Worm (Caenorhabditis elegans) whole organism, L1 larva: ENCODE results near the gene srx-118.

Source experiments
- C16A3.4 ChIP-seq: fragments of 150-350 bp; optimal IDR thresholded peaks from 2 replicates; lab custom pipeline; 2014; ENCODE audit warnings: missing biosample characterization, missing genetic modification characterization
- C34B4.2 ChIP-seq: sonication (generic microtip); optimal IDR thresholded peaks from 2 replicates; lab custom pipeline; 2017; ENCODE audit warnings: mild to moderate bottlenecking, missing genetic modification characterization, missing compliant biosample characterization
- F16B12.6 ChIP-seq: fragments of 150-350 bp; optimal IDR thresholded peaks from 2 replicates; lab custom pipeline; 2014; ENCODE audit warnings: missing biosample characterization, missing genetic modification characterization
- Y116A8C.19 ChIP-seq: sonication (generic microtip); optimal IDR thresholded peaks from 2 replicates; lab custom pipeline; 2016; ENCODE audit warnings: missing compliant biosample characterization, missing genetic modification characterization, borderline replicate concordance
- aha-1 ChIP-seq: fragments of 150-350 bp; optimal IDR thresholded peaks from 2 replicates; lab custom pipeline; 2014; ENCODE audit warnings: missing biosample characterization, missing genetic modification characterization
- alr-1 ChIP-seq: fragments of 200-800 bp; sonication (Bioruptor generic); optimal IDR thresholded peaks from 2 replicates; lab custom pipeline; 2018; ENCODE audit warnings: borderline replicate concordance, mild to moderate bottlenecking, missing genetic modification characterization, missing compliant biosample characterization
- ama-1 ChIP-seq: fragments of 150-350 bp; optimal IDR thresholded peaks from 2 replicates; lab custom pipeline; 2014
- ceh-63 ChIP-seq: fragments of 200-800 bp; sonication (Bioruptor generic); optimal IDR thresholded peaks from 2 replicates; lab custom pipeline; 2018; ENCODE audit warnings: mild to moderate bottlenecking, missing genetic modification characterization, missing compliant biosample characterization
- ceh-8 ChIP-seq: fragments of 200-800 bp; sonication (Bioruptor generic); optimal IDR thresholded peaks from 2 replicates; lab custom pipeline; 2018; ENCODE audit warnings: mild to moderate bottlenecking, missing genetic modification characterization, moderate library complexity, missing compliant biosample characterization
- ceh-88 ChIP-seq: fragments of 200-800 bp; sonication (Bioruptor generic); IDR thresholded peaks from 2 replicates; pipeline ENCODE4 v1.3.6; 2022; ENCODE audit warnings: missing genetic modification characterization, missing compliant biosample characterization
- ces-1 ChIP-seq: fragments of 150-350 bp; optimal IDR thresholded peaks from 2 replicates; lab custom pipeline; 2014; ENCODE audit warnings: missing biosample characterization, missing genetic modification reagents, missing genetic modification characterization
- dsc-1 ChIP-seq: sonication (generic microtip); optimal IDR thresholded peaks from 2 replicates; lab custom pipeline; 2016; ENCODE audit warnings: mild to moderate bottlenecking, missing genetic modification characterization, missing compliant biosample characterization
- efl-3 ChIP-seq: fragments of 200-800 bp; sonication (Bioruptor generic); optimal IDR thresholded peaks from 2 replicates; lab custom pipeline; 2018; ENCODE audit warnings: mild to moderate bottlenecking, missing genetic modification characterization, missing compliant biosample characterization
- egl-27 ChIP-seq, 2 experiments: fragments of 150-350 bp in 1 of 2; sonication (generic microtip); optimal IDR thresholded peaks; 3 replicates each; lab custom pipeline; 2017 to 2018; ENCODE audit warnings: missing biosample characterization in 2 of 2, missing genetic modification characterization in 2 of 2, missing genetic modification reagents in 2 of 2
- elt-3 ChIP-seq, 6 experiments: fragments of 150-350 bp in 1 of 6; sonication (generic microtip); optimal IDR thresholded peaks; 2 replicates each; lab custom pipeline; 2017 to 2018; ENCODE audit warnings: missing biosample characterization in 6 of 6, missing genetic modification characterization in 6 of 6, inconsistent platforms in 1 of 6
- fkh-4 ChIP-seq: sonication (generic microtip); optimal IDR thresholded peaks from 2 replicates; lab custom pipeline; 2016; ENCODE audit warnings: missing compliant biosample characterization, missing genetic modification characterization, borderline replicate concordance
- fkh-8 ChIP-seq: sonication (generic microtip); optimal IDR thresholded peaks from 2 replicates; lab custom pipeline; 2016; ENCODE audit warnings: mild to moderate bottlenecking, missing genetic modification characterization, missing compliant biosample characterization
- fos-1 ChIP-seq: fragments of 150-350 bp; optimal IDR thresholded peaks from 2 replicates; lab custom pipeline; 2014; ENCODE audit warnings: missing biosample characterization, missing genetic modification characterization
- grh-1 ChIP-seq: fragments of 200-800 bp; sonication (Bioruptor generic); IDR thresholded peaks from 2 replicates; pipeline ENCODE4 v1.3.6; 2022; ENCODE audit warnings: missing genetic modification reagents, missing genetic modification characterization, missing compliant biosample characterization
- hlh-17 ChIP-seq: fragments of 200-800 bp; sonication (Bioruptor generic); optimal IDR thresholded peaks from 2 replicates; lab custom pipeline; 2018; ENCODE audit warnings: missing genetic modification characterization, mild to moderate bottlenecking, missing compliant biosample characterization, moderate library complexity, borderline replicate concordance
- irx-1 ChIP-seq: sonication (generic microtip); optimal IDR thresholded peaks from 2 replicates; lab custom pipeline; 2016; ENCODE audit warnings: missing genetic modification characterization, missing compliant biosample characterization
- lin-14 ChIP-seq: fragments of 200-800 bp; sonication (Bioruptor generic); optimal IDR thresholded peaks from 2 replicates; lab custom pipeline; 2018; ENCODE audit warnings: mild to moderate bottlenecking, missing genetic modification characterization, moderate library complexity, missing compliant biosample characterization
- lin-35 ChIP-seq, 2 experiments: fragments of 150-350 bp; optimal IDR thresholded peaks; 2 replicates each; lab custom pipeline; 2014; ENCODE audit warnings: missing biosample characterization in 2 of 2, missing genetic modification characterization in 2 of 2, missing genetic modification reagents in 2 of 2
- lir-3 ChIP-seq: sonication (generic microtip); optimal IDR thresholded peaks from 2 replicates; lab custom pipeline; 2016; ENCODE audit warnings: mild to moderate bottlenecking, missing genetic modification characterization, moderate library complexity, missing compliant biosample characterization; ENCODE audit not compliant: poor library complexity
- mab-9 ChIP-seq: fragments of 200-800 bp; sonication (Bioruptor generic); IDR thresholded peaks from 2 replicates; pipeline ENCODE4 v1.3.6; 2022; ENCODE audit warnings: missing genetic modification reagents, missing genetic modification characterization, missing compliant biosample characterization
- mep-1 ChIP-seq: fragments of 150-350 bp; optimal IDR thresholded peaks from 2 replicates; lab custom pipeline; 2014; ENCODE audit warnings: missing biosample characterization, missing genetic modification characterization
- nhr-11 ChIP-seq: fragments of 150-350 bp; optimal IDR thresholded peaks from 2 replicates; lab custom pipeline; 2014; ENCODE audit warnings: missing biosample characterization, missing genetic modification characterization
- nhr-20 ChIP-seq: sonication (generic microtip); optimal IDR thresholded peaks from 2 replicates; lab custom pipeline; 2016; ENCODE audit warnings: mild to moderate bottlenecking, missing genetic modification characterization, missing compliant biosample characterization
- nhr-28 ChIP-seq: fragments of 150-350 bp; optimal IDR thresholded peaks from 2 replicates; lab custom pipeline; 2014; ENCODE audit warnings: missing biosample characterization, missing genetic modification characterization
- nhr-47 ChIP-seq: sonication (generic microtip); optimal IDR thresholded peaks from 2 replicates; lab custom pipeline; 2016; ENCODE audit warnings: mild to moderate bottlenecking, missing genetic modification characterization, moderate library complexity, missing compliant biosample characterization
- nhr-71 ChIP-seq: sonication (generic microtip); optimal IDR thresholded peaks from 2 replicates; lab custom pipeline; 2016; ENCODE audit warnings: mild to moderate bottlenecking, missing genetic modification characterization, moderate library complexity, missing compliant biosample characterization
- nhr-77 ChIP-seq: fragments of 150-350 bp; optimal IDR thresholded peaks from 2 replicates; lab custom pipeline; 2014; ENCODE audit warnings: missing biosample characterization, missing genetic modification characterization
- pax-3 ChIP-seq: fragments of 200-800 bp; sonication (Bioruptor generic); optimal IDR thresholded peaks from 2 replicates; lab custom pipeline; 2018; ENCODE audit warnings: mild to moderate bottlenecking, missing genetic modification characterization, moderate library complexity, missing compliant biosample characterization
- rnt-1 ChIP-seq: sonication (generic microtip); optimal IDR thresholded peaks from 2 replicates; lab custom pipeline; 2016; ENCODE audit warnings: mild to moderate bottlenecking, missing genetic modification characterization, moderate library complexity, missing compliant biosample characterization
- skn-1 ChIP-seq: fragments of 150-350 bp; optimal IDR thresholded peaks from 2 replicates; lab custom pipeline; 2014; ENCODE audit warnings: missing biosample characterization, missing genetic modification characterization
- snu-23 ChIP-seq: sonication (generic microtip); optimal IDR thresholded peaks from 2 replicates; lab custom pipeline; 2016; ENCODE audit warnings: missing genetic modification characterization, missing compliant biosample characterization
- sox-4 ChIP-seq: sonication (generic microtip); optimal IDR thresholded peaks from 2 replicates; lab custom pipeline; 2016; ENCODE audit warnings: missing genetic modification characterization, missing compliant biosample characterization
- sptf-1 ChIP-seq: fragments of 150-350 bp; optimal IDR thresholded peaks from 2 replicates; lab custom pipeline; 2014; ENCODE audit warnings: missing biosample characterization, missing genetic modification characterization
- swsn-7 ChIP-seq: sonication (generic microtip); optimal IDR thresholded peaks from 2 replicates; lab custom pipeline; 2016; ENCODE audit warnings: missing genetic modification characterization, missing compliant biosample characterization
- tlp-1 ChIP-seq: fragments of 150-350 bp; optimal IDR thresholded peaks from 2 replicates; lab custom pipeline; 2014; ENCODE audit warnings: missing biosample characterization, missing genetic modification characterization
- unc-62 ChIP-seq: fragments of 150-350 bp; optimal IDR thresholded peaks from 2 replicates; lab custom pipeline; 2014; ENCODE audit warnings: missing biosample characterization, missing genetic modification reagents, missing genetic modification characterization
- ztf-4 ChIP-seq: fragments of 150-350 bp; optimal IDR thresholded peaks from 2 replicates; lab custom pipeline; 2014; ENCODE audit warnings: missing biosample characterization, missing genetic modification characterization

Gene srx-118

DNA sequence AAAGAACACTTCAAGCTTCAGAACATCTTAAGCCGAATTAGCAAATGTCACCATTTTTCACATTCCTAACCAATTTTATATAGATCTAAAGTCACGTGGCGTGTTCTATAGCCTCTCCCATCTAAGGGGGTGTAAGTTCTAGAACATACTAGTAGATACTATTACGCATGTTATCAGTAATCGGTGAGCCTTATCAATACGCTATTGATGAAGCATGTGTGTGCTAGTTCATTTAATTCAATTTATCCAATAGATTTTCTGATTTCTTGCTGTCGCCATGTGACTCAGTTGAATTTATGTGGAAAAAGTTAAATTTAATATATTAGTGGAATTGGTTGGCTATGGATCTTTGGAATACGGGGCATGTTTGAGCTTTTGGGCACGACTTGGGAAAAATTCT, 19.1 kb upstream of the srx-118 start (continued):
- TF ChIP-seq mep-1 (tag; lab: Kevin White, UChicago) (no peak), irx-1 (tag; lab: Kevin White, UChicago) (no peak), tlp-1 (no peak), nhr-71 (tag; lab: Kevin White, UChicago) (no peak), fos-1 (tag; lab: Kevin White, UChicago) (no peak), nhr-47 (tag; lab: Kevin White, UChicago) (peak; percentile 65), fkh-8 (tag; lab: Kevin White, UChicago) (peak; percentile 78), ztf-4 (tag; lab: Kevin White, UChicago) (no peak), nhr-28 (no peak), dsc-1 (tag; lab: Kevin White, UChicago) (peak; percentile 1), grh-1 (GFP tag; lab: Robert Waterston, UW) (no peak), nhr-11 (tag; lab: Kevin White, UChicago) (no peak), swsn-7 (peak; percentile 0), lir-3 (tag; lab: Kevin White, UChicago) (no peak), ceh-88 (GFP tag; lab: Robert Waterston, UW) (no peak), sox-4 (tag; lab: Kevin White, UChicago) (peak; percentile 66)

- TF ChIP-seq sox-4 (tag; lab: Kevin White, UChicago) (no peak), sptf-1 (tag; lab: Kevin White, UChicago) (no peak), C34B4.2 (tag; lab: Kevin White, UChicago) (no peak), fos-1 (tag; lab: Kevin White, UChicago) (no peak), Y116A8C.19 (tag; lab: Kevin White, UChicago) (no peak), tlp-1 (no peak), pax-3 (tag; lab: Kevin White, UChicago) (no peak), ceh-88 (GFP tag; lab: Robert Waterston, UW) (no peak), lin-14 (GFP tag; lab: Kevin White, UChicago) (no peak), snu-23 (GFP tag; lab: Kevin White, UChicago) (no peak), swsn-7 (no peak), lin-35 (GFP tag; optimal IDR thresholded peaks at IDR 0.05; lab: Kevin White, UChicago) (no peak), ceh-63 (GFP tag; lab: Kevin White, UChicago) (no peak), egl-27 (tag; optimal IDR thresholded peaks at IDR 0.05; lab: Kevin White, UChicago) (no peak), fkh-8 (tag; lab: Kevin White, UChicago) (no peak), F16B12.6 (tag; lab: Kevin White, UChicago) (no peak), rnt-1 (tag; lab: Kevin White, UChicago) (no peak), efl-3 (no peak), hlh-17 (GFP tag; lab: Kevin White, UChicago) (no peak)
Observed at ce11 chrII:12507038-12507437, 18.6 kb upstream of the srx-118 start, which contains the start of gene srh-68. TSS of gene srh-68 (plus strand) at chrII:12507338.

DNA sequence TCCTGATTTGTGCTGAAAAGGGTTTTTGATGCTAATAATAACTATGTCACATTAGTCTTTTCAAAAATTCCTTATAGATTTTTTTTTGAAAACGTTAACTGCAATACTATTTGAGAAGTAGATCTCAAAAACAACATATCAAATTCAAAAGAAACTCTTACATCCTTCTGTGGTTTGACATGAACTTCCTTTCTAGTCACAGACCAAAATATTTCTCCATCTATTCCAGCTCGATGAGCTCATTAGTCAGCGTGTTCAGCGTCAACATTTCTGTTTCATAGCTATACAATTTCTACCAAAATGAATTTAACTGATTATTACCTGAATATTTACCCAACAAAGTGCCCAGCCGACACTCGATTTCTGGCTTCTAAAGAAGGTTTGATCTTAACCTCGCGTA, 17.0 kb upstream of the srx-118 start, which contains the start of gene srh-67:
srh-67 (plus strand) TSS at position 301 of the 400 bp plus-strand sequence.
- no peak for TF ChIP-seq nhr-20 (tag; lab: Kevin White, UChicago)
- no peak for TF ChIP-seq nhr-77
- TF ChIP-seq unc-62 (GFP tag; lab: Kevin White, UChicago): no peak
- no peak for TF ChIP-seq nhr-11 (tag; lab: Kevin White, UChicago)
- TF ChIP-seq fkh-4 (tag; lab: Kevin White, UChicago): no peak
- TF ChIP-seq grh-1 (GFP tag; lab: Robert Waterston, UW): no peak
- no peak for TF ChIP-seq skn-1 (tag; lab: Kevin White, UChicago)
- no peak for TF ChIP-seq tlp-1
- TF ChIP-seq ama-1 (lab: Kevin White, UChicago): no peak
- TF ChIP-seq swsn-7: no peak
- TF ChIP-seq ceh-8 (GFP tag; lab: Kevin White, UChicago): no peak
- no peak for TF ChIP-seq aha-1 (tag; lab: Kevin White, UChicago)
- no peak for TF ChIP-seq C16A3.4
- no peak for TF ChIP-seq elt-3 (tag; optimal IDR thresholded peaks at IDR 0.05; lab: Kevin White, UChicago)
- no peak for TF ChIP-seq mab-9 (GFP tag; lab: Robert Waterston, UW)
- no peak for TF ChIP-seq ces-1
- TF ChIP-seq alr-1 (tag; lab: Kevin White, UChicago): no peak
- TF ChIP-seq nhr-28: no peak
